Fruit fly (Drosophila melanogaster) whole organism, adult: ENCODE measurements around the gene eIF2beta.

ENCODE experiments used
- CG11617 ChIP-seq: fragments of 200-800 bp; sonication (Bioruptor generic); optimal IDR thresholded peaks from 2 replicates; lab custom pipeline; 2017; ENCODE audit warnings: mild to moderate bottlenecking, missing biosample characterization, missing genetic modification reagents, missing genetic modification characterization
- CG12768 ChIP-seq: fragments of 200-800 bp; sonication (Bioruptor generic); optimal IDR thresholded peaks from 2 replicates; lab custom pipeline; 2017; ENCODE audit warnings: missing biosample characterization, missing genetic modification characterization, mild to moderate bottlenecking, moderate library complexity, missing genetic modification reagents
- CG14711 ChIP-seq: fragments of 200-800 bp; sonication (Bioruptor generic); optimal IDR thresholded peaks from 2 replicates; lab custom pipeline; 2018; ENCODE audit warnings: missing biosample characterization, mild to moderate bottlenecking, missing genetic modification characterization, moderate library complexity
- CG1620 ChIP-seq: fragments of 200-800 bp; sonication (Bioruptor generic); optimal IDR thresholded peaks from 2 replicates; lab custom pipeline; 2016; ENCODE audit warnings: missing biosample characterization, missing genetic modification characterization
- CG33017 ChIP-seq: fragments of 200-800 bp; sonication (Bioruptor generic); optimal IDR thresholded peaks from 2 replicates; lab custom pipeline; 2018; ENCODE audit warnings: missing biosample characterization, mild to moderate bottlenecking, missing genetic modification characterization, moderate library complexity
- CG5204 ChIP-seq: fragments of 200-800 bp; sonication (Bioruptor generic); optimal IDR thresholded peaks from 2 replicates; lab custom pipeline; 2016; ENCODE audit warnings: missing biosample characterization, missing genetic modification characterization
- CG7045 ChIP-seq: fragments of 200-800 bp; sonication (Bioruptor generic); optimal IDR thresholded peaks from 2 replicates; lab custom pipeline; 2017; ENCODE audit warnings: missing biosample characterization, mild to moderate bottlenecking, missing genetic modification characterization
- CG7101 ChIP-seq: fragments of 200-800 bp; sonication (Bioruptor generic); optimal IDR thresholded peaks from 2 replicates; lab custom pipeline; 2018; ENCODE audit warnings: missing biosample characterization, mild to moderate bottlenecking, missing genetic modification characterization, moderate library complexity
- Clk ChIP-seq: fragments of 200-800 bp; sonication (Bioruptor generic); optimal IDR thresholded peaks from 2 replicates; lab custom pipeline; 2017; ENCODE audit warnings: missing biosample characterization, missing genetic modification characterization
- Crg-1 ChIP-seq: fragments of 200-800 bp; sonication (Bioruptor generic); optimal IDR thresholded peaks from 2 replicates; lab custom pipeline; 2016; ENCODE audit warnings: missing biosample characterization, missing genetic modification characterization
- Hr96 ChIP-seq: fragments of 200-800 bp; sonication (Bioruptor generic); optimal IDR thresholded peaks from 2 replicates; lab custom pipeline; 2016; ENCODE audit warnings: missing biosample characterization, missing genetic modification characterization
- Mnt ChIP-seq: fragments of 200-800 bp; sonication (Bioruptor generic); optimal IDR thresholded peaks from 2 replicates; lab custom pipeline; 2016; ENCODE audit warnings: missing biosample characterization, mild to moderate bottlenecking, missing genetic modification characterization
- bab1 ChIP-seq: fragments of 200-800 bp; sonication (Bioruptor generic); optimal IDR thresholded peaks from 3 replicates; lab custom pipeline; 2019; ENCODE audit warnings: missing biosample characterization, mild to moderate bottlenecking, missing genetic modification characterization, moderate library complexity
- cic ChIP-seq: fragments of 200-800 bp; sonication (Bioruptor generic); optimal IDR thresholded peaks from 2 replicates; lab custom pipeline; 2017; ENCODE audit warnings: missing biosample characterization, mild to moderate bottlenecking, missing genetic modification characterization, moderate library complexity
- cnc ChIP-seq, 2 experiments: fragments of >200 bp; optimal IDR thresholded peaks; 2 replicates each; lab custom pipeline; 2017
- kay ChIP-seq: fragments of 200-800 bp; sonication (Bioruptor generic); peaks from one replicate; lab custom pipeline; 2016; ENCODE audit warnings: missing biosample characterization, missing genetic modification characterization, borderline replicate concordance
- ovo ChIP-seq: fragments of 200-800 bp; sonication (Bioruptor generic); optimal IDR thresholded peaks from 2 replicates; lab custom pipeline; 2016; ENCODE audit warnings: missing biosample characterization, missing genetic modification characterization
- pad ChIP-seq: fragments of 200-800 bp; sonication (Bioruptor generic); optimal IDR thresholded peaks from 3 replicates; lab custom pipeline; 2017; ENCODE audit warnings: missing biosample characterization, missing genetic modification characterization, mild to moderate bottlenecking, moderate library complexity, missing genetic modification reagents
- tj ChIP-seq: fragments of 200-800 bp; sonication (Bioruptor generic); optimal IDR thresholded peaks from 3 replicates; lab custom pipeline; 2017; ENCODE audit warnings: missing biosample characterization, mild to moderate bottlenecking, missing genetic modification characterization, moderate library complexity
- toe ChIP-seq: fragments of 200-800 bp; sonication (Bioruptor generic); optimal IDR thresholded peaks from 2 replicates; lab custom pipeline; 2016; ENCODE audit warnings: missing biosample characterization, missing genetic modification characterization

eIF2beta gene

dm6 chr3L:12506963-12507552 is 19.5 kb downstream of the eIF2beta start:
- TF ChIP-seq pad (GFP tag; lab: Kevin White, UChicago) (no peak), Mnt (GFP tag; lab: Kevin White, UChicago) (peak; percentile 6)

dm6 chr3L:12505990-12506389 is 20.5 kb downstream of the eIF2beta start:
- TF ChIP-seq Crg-1 (GFP tag; lab: Kevin White, UChicago): no peak
- TF ChIP-seq ovo: no peak

dm6 chr3L:12503865-12504650 is 22.5 kb downstream of the eIF2beta start, which contains the start of the genes CG10646 and vih:
TSS of gene CG10646 (minus strand) at chr3L:12503894.
TSS of gene vih (plus strand) at chr3L:12504292.
- TF ChIP-seq CG12768 (peak; percentile 29), bab1 (GFP tag; lab: Kevin White, UChicago) (peak; percentile 19), cic (GFP tag; lab: Kevin White, UChicago) (no peak), CG5204 (no peak), kay (GFP tag; lab: Kevin White, UChicago) (no peak), Hr96 (no peak), Clk (GFP tag; lab: Kevin White, UChicago) (no peak), cnc (optimal IDR thresholded peaks at IDR 0.05; lab: Kevin White, UChicago) (no peak), CG14711 (tag; lab: Kevin White, UChicago) (peak; percentile 74), CG7045 (peak; percentile 10), CG11617 (GFP tag; lab: Kevin White, UChicago) (peak; percentile 58), CG1620 (GFP tag; lab: Kevin White, UChicago) (peak; percentile 8), CG33017 (peak; percentile 21), toe (GFP tag; lab: Kevin White, UChicago) (no peak), Mnt (GFP tag; lab: Kevin White, UChicago) (peak; percentile 42), tj (peak; percentile 13), CG7101 (peak; percentile 67), Crg-1 (GFP tag; lab: Kevin White, UChicago) (peak; percentile 12), pad (GFP tag; lab: Kevin White, UChicago) (peak; percentile 61), ovo (peak; percentile 77)

- TF ChIP-seq bab1 (GFP tag; lab: Kevin White, UChicago): peak; percentile 55
- TF ChIP-seq CG33017: peak; percentile 44
- TF ChIP-seq CG14711 (tag; lab: Kevin White, UChicago): peak; percentile 73
- peak; percentile 9 for TF ChIP-seq tj
- TF ChIP-seq kay (GFP tag; lab: Kevin White, UChicago): peak; percentile 95
- TF ChIP-seq CG5204: no peak
- TF ChIP-seq Hr96: no peak
- peak; percentile 44 for TF ChIP-seq CG7045
- TF ChIP-seq cnc (optimal IDR thresholded peaks at IDR 0.05; lab: Kevin White, UChicago): no peak
- peak; percentile 54 for TF ChIP-seq pad (GFP tag; lab: Kevin White, UChicago)
- no peak for TF ChIP-seq cic (GFP tag; lab: Kevin White, UChicago)
- TF ChIP-seq Mnt (GFP tag; lab: Kevin White, UChicago): peak; percentile 58
- peak; percentile 57 for TF ChIP-seq CG11617 (GFP tag; lab: Kevin White, UChicago)
- peak; percentile 38 for TF ChIP-seq CG12768
- TF ChIP-seq CG1620 (GFP tag; lab: Kevin White, UChicago): peak; percentile 66
- TF ChIP-seq Crg-1 (GFP tag; lab: Kevin White, UChicago): peak; percentile 73
- no peak for TF ChIP-seq ovo
- peak; percentile 71 for TF ChIP-seq CG7101
- no peak for TF ChIP-seq toe (GFP tag; lab: Kevin White, UChicago)
- TF ChIP-seq Clk (GFP tag; lab: Kevin White, UChicago): no peak
Observed at dm6 chr3L:12501249-12501648, 25.3 kb downstream of the eIF2beta start, which contains the start of the genes CG10638 and CG10681. TSS of gene CG10638 (minus strand) at chr3L:12501311. TSS of gene CG10681 (plus strand) at chr3L:12501513.

dm6 chr3L:12496428-12497344 is 29.8 kb downstream of the eIF2beta start, which contains the start of gene CG10657:
TSS of gene CG10657 (minus strand) at chr3L:12497216.
- TF ChIP-seq CG1620 (GFP tag; lab: Kevin White, UChicago) (no peak), CG33017 (no peak), CG12768 (no peak), kay (GFP tag; lab: Kevin White, UChicago) (peak; percentile 25)

- TF ChIP-seq CG5204: peak; percentile 27
- no peak for TF ChIP-seq cnc (optimal IDR thresholded peaks at IDR 0.05; lab: Kevin White, UChicago)
- no peak for TF ChIP-seq Clk (GFP tag; lab: Kevin White, UChicago)
Observed at dm6 chr3L:12495312-12495725, 31.2 kb downstream of the eIF2beta start.
